Worm (Caenorhabditis elegans) whole organism, young adult: ENCODE data around the gene srg-44.
A peak's percentile ranks its signal among the peaks of the same experiment; 100 is the strongest.

ENCODE experiments used
- F22D6.2 ChIP-seq: sonication (generic microtip); optimal IDR thresholded peaks from 2 replicates; lab custom pipeline; 2016; ENCODE audit warnings: mild to moderate bottlenecking, missing genetic modification characterization, missing compliant biosample characterization
- akir-1 ChIP-seq: fragments of 200-800 bp; sonication (Bioruptor generic); optimal IDR thresholded peaks from 2 replicates; lab custom pipeline; 2018; ENCODE audit warnings: mild to moderate bottlenecking, missing genetic modification characterization, moderate library complexity, missing compliant biosample characterization
- attf-6 ChIP-seq: fragments of 200-800 bp; sonication (Bioruptor generic); IDR thresholded peaks from 2 replicates; pipeline ENCODE4 v1.3.6; 2022; ENCODE audit warnings: missing genetic modification reagents, missing genetic modification characterization, missing compliant biosample characterization
- ceh-100 ChIP-seq: fragments of 200-800 bp; sonication (Bioruptor generic); IDR thresholded peaks from 2 replicates; pipeline ENCODE4 v1.3.6; 2022; ENCODE audit warnings: missing genetic modification reagents, missing genetic modification characterization, missing compliant biosample characterization
- ceh-27 ChIP-seq: fragments of 200-800 bp; sonication (Bioruptor generic); optimal IDR thresholded peaks from 2 replicates; lab custom pipeline; 2018; ENCODE audit warnings: mild to moderate bottlenecking, missing genetic modification characterization, moderate library complexity, missing compliant biosample characterization
- ceh-91 ChIP-seq: fragments of 200-800 bp; sonication (Bioruptor generic); IDR thresholded peaks from 2 replicates; pipeline ENCODE4 v1.3.6; 2022; ENCODE audit warnings: missing genetic modification reagents, missing genetic modification characterization, missing compliant biosample characterization
- efl-1 ChIP-seq: fragments of 150-350 bp; optimal IDR thresholded peaks from 2 replicates; lab custom pipeline; 2014; ENCODE audit warnings: missing biosample characterization, missing genetic modification reagents, missing genetic modification characterization
- egl-44 ChIP-seq: fragments of 200-800 bp; sonication (Bioruptor generic); IDR thresholded peaks from 2 replicates; pipeline ENCODE4 v1.3.6; 2022; ENCODE audit warnings: missing genetic modification reagents, missing genetic modification characterization, missing compliant biosample characterization
- nhr-80 ChIP-seq: sonication (generic microtip); optimal IDR thresholded peaks from 2 replicates; lab custom pipeline; 2016; ENCODE audit warnings: missing genetic modification characterization, missing compliant biosample characterization
- sea-2 ChIP-seq: fragments of 200-800 bp; sonication (Bioruptor generic); IDR thresholded peaks from 2 replicates; pipeline ENCODE4 v1.3.6; 2022; ENCODE audit warnings: missing genetic modification characterization, missing compliant biosample characterization
- snpc-4 ChIP-seq, 5 experiments: fragments of 150-350 bp in 1 of 5; sonication (generic microtip) in 4 of 5; optimal IDR thresholded peaks; 2 replicates each; lab custom pipeline; 2014 to 2018; ENCODE audit warnings: missing genetic modification characterization in 5 of 5, missing biosample characterization in 3 of 5, antibody characterized with exemption in 2 of 5, mild to moderate bottlenecking in 2 of 5, missing compliant biosample characterization in 2 of 5, missing genotype in 2 of 5, moderate library complexity in 2 of 5, missing genetic modification reagents in 1 of 5
- unc-62 ChIP-seq: fragments of 150-350 bp; optimal IDR thresholded peaks from 2 replicates; lab custom pipeline; 2014; ENCODE audit warnings: missing biosample characterization, missing genetic modification reagents, missing genetic modification characterization
- xnd-1 ChIP-seq: sonication (generic microtip); optimal IDR thresholded peaks from 2 replicates; lab custom pipeline; 2016; ENCODE audit warnings: missing genotype, missing genetic modification reagents, missing genetic modification characterization, missing compliant biosample characterization
- ztf-18 ChIP-seq: sonication (generic microtip); optimal IDR thresholded peaks from 2 replicates; lab custom pipeline; 2016; ENCODE audit warnings: missing genotype, mild to moderate bottlenecking, missing genetic modification characterization, missing compliant biosample characterization

- TF ChIP-seq nhr-80 (tag; lab: Kevin White, UChicago): peak; percentile 48
- TF ChIP-seq egl-44 (GFP tag; lab: Robert Waterston, UW): no peak
- no peak for TF ChIP-seq snpc-4 (GFP tag; optimal IDR thresholded peaks at IDR 0.05; lab: Kevin White, UChicago)
- TF ChIP-seq snpc-4 (tag; optimal IDR thresholded peaks at IDR 0.05; lab: Kevin White, UChicago): no peak
- no peak for TF ChIP-seq ceh-91
- TF ChIP-seq unc-62 (GFP tag; lab: Kevin White, UChicago): no peak
- TF ChIP-seq ztf-18 (tag; lab: Kevin White, UChicago): no peak
- TF ChIP-seq efl-1 (GFP tag; lab: Kevin White, UChicago): no peak
- TF ChIP-seq sea-2: no peak
- TF ChIP-seq xnd-1 (tag; lab: Kevin White, UChicago): no peak
- no peak for TF ChIP-seq ceh-27 (GFP tag; lab: Kevin White, UChicago)
- TF ChIP-seq attf-6 (GFP tag; lab: Robert Waterston, UW): no peak
- no peak for TF ChIP-seq ceh-100 (GFP tag; lab: Robert Waterston, UW)
- no peak for TF ChIP-seq akir-1 (GFP tag; lab: Kevin White, UChicago)
- no peak for TF ChIP-seq F22D6.2 (tag; lab: Kevin White, UChicago)
Observed at ce11 chrV:17322397-17322909, 6.1 kb upstream of the srg-44 start, which contains the start of gene F31E9.3.
